Worm (Caenorhabditis elegans) whole organism, young adult: ENCODE results near the gene frpr-3.
A peak's percentile ranks its signal among the peaks of the same experiment; 100 is the strongest.

Experiments used
- B0035.1 ChIP-seq: sonication (generic microtip); optimal IDR thresholded peaks from 2 replicates; lab custom pipeline; 2016; ENCODE audit warnings: missing genetic modification characterization, mild to moderate bottlenecking, missing compliant biosample characterization, missing genotype, missing genetic modification reagents
- B0261.1 ChIP-seq: sonication (generic microtip); optimal IDR thresholded peaks from 2 replicates; lab custom pipeline; 2016; ENCODE audit warnings: mild to moderate bottlenecking, missing genetic modification characterization, moderate library complexity, missing compliant biosample characterization
- B0336.3 ChIP-seq: fragments of 200-800 bp; sonication (Bioruptor generic); IDR thresholded peaks from 2 replicates; pipeline ENCODE4 v1.3.6; 2022; ENCODE audit warnings: missing genetic modification characterization, missing compliant biosample characterization
- C17E4.6 ChIP-seq: fragments of 200-800 bp; sonication (Bioruptor generic); IDR thresholded peaks from 2 replicates; pipeline ENCODE4 v1.3.6; 2022; ENCODE audit warnings: missing genetic modification reagents, missing genetic modification characterization, missing compliant biosample characterization
- F33H1.4 ChIP-seq: fragments of 200-800 bp; sonication (Bioruptor generic); IDR thresholded peaks from 2 replicates; pipeline ENCODE4 v1.3.6; 2022; ENCODE audit warnings: missing genetic modification reagents, missing genetic modification characterization, missing compliant biosample characterization
- F37B4.10 ChIP-seq: fragments of 200-800 bp; sonication (Bioruptor generic); IDR thresholded peaks from 2 replicates; pipeline ENCODE4 v1.3.6; 2022; ENCODE audit warnings: missing genetic modification characterization, missing compliant biosample characterization
- F49E8.2 ChIP-seq: sonication (generic microtip); optimal IDR thresholded peaks from 3 replicates; lab custom pipeline; 2017; ENCODE audit warnings: missing genetic modification characterization, mild to moderate bottlenecking, missing compliant biosample characterization, antibody characterized with exemption, moderate library complexity; ENCODE audit not compliant: insufficient read depth
- K12H6.12 ChIP-seq: fragments of 200-800 bp; sonication (Bioruptor generic); optimal IDR thresholded peaks from 2 replicates; lab custom pipeline; 2018; ENCODE audit warnings: mild to moderate bottlenecking, missing genetic modification characterization, missing compliant biosample characterization
- T26A5.8 ChIP-seq: sonication (generic microtip); optimal IDR thresholded peaks from 2 replicates; lab custom pipeline; 2016; ENCODE audit warnings: missing genetic modification characterization, missing compliant biosample characterization
- Y56A3A.18 ChIP-seq: fragments of 200-800 bp; sonication (Bioruptor generic); IDR thresholded peaks from 2 replicates; pipeline ENCODE4 v1.3.6; 2022; ENCODE audit warnings: missing genetic modification reagents, missing genetic modification characterization, missing compliant biosample characterization
- Y95B8A.8 ChIP-seq: fragments of 200-800 bp; sonication (Bioruptor generic); IDR thresholded peaks from 2 replicates; pipeline ENCODE4 v1.3.6; 2022; ENCODE audit warnings: missing genetic modification reagents, missing genetic modification characterization, missing compliant biosample characterization
- ZK185.1 ChIP-seq: sonication (generic microtip); optimal IDR thresholded peaks from 2 replicates; lab custom pipeline; 2016; ENCODE audit warnings: mild to moderate bottlenecking, missing genetic modification characterization, missing compliant biosample characterization; ENCODE audit not compliant: poor library complexity, severe bottlenecking
- ama-1 ChIP-seq, 3 experiments: fragments of 150-350 bp in 1 of 3; sonication (generic microtip) in 2 of 3; optimal IDR thresholded peaks; 2 replicates each; lab custom pipeline; 2014 to 2018; ENCODE audit warnings: missing biosample characterization in 2 of 3, missing genetic modification characterization in 2 of 3, missing genetic modification reagents in 2 of 3
- atf-7 ChIP-seq: sonication (generic microtip); optimal IDR thresholded peaks from 2 replicates; lab custom pipeline; 2017; ENCODE audit warnings: mild to moderate bottlenecking, missing genetic modification characterization, missing compliant biosample characterization
- athp-1 ChIP-seq: sonication (generic microtip); optimal IDR thresholded peaks from 2 replicates; lab custom pipeline; 2017; ENCODE audit warnings: mild to moderate bottlenecking, missing genetic modification characterization, missing compliant biosample characterization
- attf-5 ChIP-seq: fragments of 200-800 bp; sonication (Bioruptor generic); optimal IDR thresholded peaks from 2 replicates; lab custom pipeline; 2018; ENCODE audit warnings: mild to moderate bottlenecking, missing genetic modification characterization, missing compliant biosample characterization
- bed-1 ChIP-seq: fragments of 200-800 bp; sonication (Bioruptor generic); IDR thresholded peaks from 2 replicates; pipeline ENCODE4 v1.3.6; 2022; ENCODE audit warnings: missing genetic modification reagents, missing genetic modification characterization, missing compliant biosample characterization
- bed-2 ChIP-seq: fragments of 200-800 bp; sonication (Bioruptor generic); IDR thresholded peaks from 2 replicates; pipeline ENCODE4 v1.3.6; 2022; ENCODE audit warnings: missing genetic modification reagents, missing genetic modification characterization, missing compliant biosample characterization
- ceh-91 ChIP-seq: fragments of 200-800 bp; sonication (Bioruptor generic); IDR thresholded peaks from 2 replicates; pipeline ENCODE4 v1.3.6; 2022; ENCODE audit warnings: missing genetic modification reagents, missing genetic modification characterization, missing compliant biosample characterization
- chd-7 ChIP-seq: sonication (generic microtip); optimal IDR thresholded peaks from 2 replicates; lab custom pipeline; 2016; ENCODE audit warnings: mild to moderate bottlenecking, missing genetic modification characterization, moderate library complexity, missing compliant biosample characterization
- dpl-1 ChIP-seq: fragments of 150-350 bp; optimal IDR thresholded peaks from 2 replicates; lab custom pipeline; 2014; ENCODE audit warnings: missing biosample characterization, missing genetic modification reagents, missing genetic modification characterization
- efl-1 ChIP-seq: fragments of 150-350 bp; optimal IDR thresholded peaks from 2 replicates; lab custom pipeline; 2014; ENCODE audit warnings: missing biosample characterization, missing genetic modification reagents, missing genetic modification characterization
- ekl-4 ChIP-seq: fragments of 200-800 bp; sonication (Bioruptor generic); IDR thresholded peaks from 2 replicates; pipeline ENCODE4 v1.3.6; 2022; ENCODE audit warnings: missing genetic modification reagents, missing genetic modification characterization, missing compliant biosample characterization
- hlh-26 ChIP-seq: fragments of 200-800 bp; sonication (Bioruptor generic); conservative IDR thresholded peaks from 2 replicates; pipeline ENCODE4 v1.3.6; 2022; ENCODE audit warnings: missing genetic modification reagents, missing genetic modification characterization, missing compliant biosample characterization
- hmg-1.2 ChIP-seq: fragments of 200-800 bp; sonication (Bioruptor generic); IDR thresholded peaks from 2 replicates; pipeline ENCODE4 v1.3.6; 2022; ENCODE audit warnings: missing genetic modification reagents, missing genetic modification characterization, missing compliant biosample characterization
- hmg-20 ChIP-seq: fragments of 200-800 bp; sonication (Bioruptor generic); IDR thresholded peaks from 2 replicates; pipeline ENCODE4 v1.3.6; 2022; ENCODE audit warnings: missing genetic modification reagents, missing genetic modification characterization, missing compliant biosample characterization
- hrde-1 ChIP-seq: sonication (generic microtip); optimal IDR thresholded peaks from 2 replicates; lab custom pipeline; 2016; ENCODE audit warnings: missing genetic modification characterization, mild to moderate bottlenecking, missing compliant biosample characterization, moderate library complexity, missing genotype, missing genetic modification reagents, borderline replicate concordance
- hsf-1 ChIP-seq: fragments of 200-800 bp; sonication (Bioruptor generic); IDR thresholded peaks from 2 replicates; pipeline ENCODE4 v1.3.6; 2022; ENCODE audit warnings: missing genetic modification reagents, missing genetic modification characterization, missing compliant biosample characterization
- lsl-1 ChIP-seq: fragments of 200-800 bp; sonication (Bioruptor generic); optimal IDR thresholded peaks from 2 replicates; lab custom pipeline; 2018; ENCODE audit warnings: mild to moderate bottlenecking, missing genetic modification characterization, moderate library complexity, missing compliant biosample characterization
- madf-3 ChIP-seq: fragments of 200-800 bp; sonication (Bioruptor generic); IDR thresholded peaks from 2 replicates; pipeline ENCODE4 v1.3.6; 2022; ENCODE audit warnings: missing genetic modification reagents, missing genetic modification characterization, missing compliant biosample characterization
- madf-6 ChIP-seq: fragments of 200-800 bp; sonication (Bioruptor generic); IDR thresholded peaks from 2 replicates; pipeline ENCODE4 v1.3.6; 2022; ENCODE audit warnings: missing genetic modification reagents, missing genetic modification characterization, missing compliant biosample characterization
- nfyb-1 ChIP-seq: fragments of 200-800 bp; sonication (Bioruptor generic); IDR thresholded peaks from 2 replicates; pipeline ENCODE4 v1.3.6; 2022; ENCODE audit warnings: missing genetic modification reagents, missing genetic modification characterization, missing compliant biosample characterization
- rcor-1 ChIP-seq: fragments of 200-800 bp; sonication (Bioruptor generic); IDR thresholded peaks from 2 replicates; pipeline ENCODE4 v1.3.6; 2022; ENCODE audit warnings: missing genetic modification reagents, missing genetic modification characterization, missing compliant biosample characterization
- repo-1 ChIP-seq: sonication (generic microtip); optimal IDR thresholded peaks from 2 replicates; lab custom pipeline; 2017; ENCODE audit warnings: mild to moderate bottlenecking, missing genetic modification characterization, missing compliant biosample characterization
- rpc-1 ChIP-seq, 2 experiments: fragments of 150-350 bp in 1 of 2; sonication (generic microtip) in 1 of 2; optimal IDR thresholded peaks; 2 replicates each; lab custom pipeline; 2014 to 2018; ENCODE audit warnings: missing biosample characterization in 1 of 2, missing genetic modification characterization in 1 of 2, missing genetic modification reagents in 1 of 2, missing genotype in 1 of 2
- snpc-1.3 ChIP-seq: sonication (generic microtip); optimal IDR thresholded peaks from 2 replicates; lab custom pipeline; 2017; ENCODE audit warnings: missing genetic modification characterization, mild to moderate bottlenecking, missing compliant biosample characterization, antibody characterized with exemption, moderate library complexity, missing genotype, missing genetic modification reagents; ENCODE audit not compliant: insufficient read depth
- snpc-3.4 ChIP-seq: sonication (generic microtip); optimal IDR thresholded peaks from 2 replicates; lab custom pipeline; 2017; ENCODE audit warnings: missing genetic modification characterization, mild to moderate bottlenecking, missing compliant biosample characterization, antibody characterized with exemption, moderate library complexity, missing genotype, missing genetic modification reagents
- snpc-4 ChIP-seq, 5 experiments: fragments of 150-350 bp in 1 of 5; sonication (generic microtip) in 4 of 5; optimal IDR thresholded peaks; 2 replicates each; lab custom pipeline; 2014 to 2018; ENCODE audit warnings: missing genetic modification characterization in 5 of 5, missing biosample characterization in 3 of 5, antibody characterized with exemption in 2 of 5, mild to moderate bottlenecking in 2 of 5, missing compliant biosample characterization in 2 of 5, missing genotype in 2 of 5, moderate library complexity in 2 of 5, missing genetic modification reagents in 1 of 5
- tbp1 ChIP-seq: fragments of 200-800 bp; sonication (Bioruptor generic); optimal IDR thresholded peaks from 2 replicates; lab custom pipeline; 2018; ENCODE audit warnings: mild to moderate bottlenecking, missing genetic modification characterization, missing compliant biosample characterization
- tbx-9 ChIP-seq: sonication (generic microtip); optimal IDR thresholded peaks from 2 replicates; lab custom pipeline; 2016; ENCODE audit warnings: borderline replicate concordance, missing genetic modification characterization, inconsistent platforms, missing compliant biosample characterization
- unc-130 ChIP-seq: sonication (generic microtip); optimal IDR thresholded peaks from 2 replicates; lab custom pipeline; 2016; ENCODE audit warnings: missing genetic modification reagents, missing genetic modification characterization, missing compliant biosample characterization
- ztf-18 ChIP-seq: sonication (generic microtip); optimal IDR thresholded peaks from 2 replicates; lab custom pipeline; 2016; ENCODE audit warnings: missing genotype, mild to moderate bottlenecking, missing genetic modification characterization, missing compliant biosample characterization
- ztf-26 ChIP-seq: sonication (generic microtip); optimal IDR thresholded peaks from 2 replicates; lab custom pipeline; 2017; ENCODE audit warnings: missing genetic modification characterization, missing compliant biosample characterization
- ztf-6 ChIP-seq: fragments of 200-800 bp; sonication (Bioruptor generic); IDR thresholded peaks from 2 replicates; pipeline ENCODE4 v1.3.6; 2022; ENCODE audit warnings: missing genetic modification reagents, missing genetic modification characterization, missing compliant biosample characterization

The frpr-3 gene

DNA sequence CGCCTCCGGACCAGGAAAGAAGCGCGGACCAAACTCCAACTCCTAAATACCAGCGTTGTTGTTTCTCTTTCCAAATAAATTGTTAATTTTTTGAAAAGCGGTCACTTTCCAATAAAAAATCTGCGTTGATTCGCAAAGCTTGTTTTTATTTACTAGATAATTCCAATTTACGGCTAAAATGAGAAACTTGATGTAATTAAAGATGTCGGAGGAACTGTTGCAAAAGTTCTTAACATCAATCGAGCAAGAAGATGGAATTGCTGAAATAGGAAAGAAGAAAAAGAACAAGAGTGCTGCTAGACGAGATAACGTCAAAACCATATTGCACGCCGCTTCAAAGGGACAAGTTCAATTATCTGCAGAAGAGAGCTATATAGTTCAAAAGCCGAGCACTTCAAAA lies 6.0 kb downstream of the frpr-3 start, which contains the start of gene C26F1.3:
TSS of gene C26F1.3 (plus strand) at position 203 of the 400 bp plus-strand sequence.
- TF ChIP-seq dpl-1 (GFP tag; lab: Kevin White, UChicago) (no peak), rcor-1 (GFP tag; lab: Robert Waterston, UW) (peak; percentile 44; the same call in 1 of the 2 replicates), C17E4.6 (peak; percentile 55; the same call in 1 of the 2 replicates), madf-6 (GFP tag; lab: Robert Waterston, UW) (peak; percentile 54), tbp1 (GFP tag; lab: Kevin White, UChicago) (peak; percentile 20), efl-1 (GFP tag; lab: Kevin White, UChicago) (no peak), snpc-3.4 (peak; percentile 27), lsl-1 (GFP tag; lab: Kevin White, UChicago) (no peak), hsf-1 (GFP tag; lab: Robert Waterston, UW) (peak; percentile 81), athp-1 (peak; percentile 22), ztf-6 (GFP tag; lab: Robert Waterston, UW) (no peak), B0261.1 (no peak), ZK185.1 (tag; lab: Kevin White, UChicago) (no peak), repo-1 (peak; percentile 51), hrde-1 (tag; lab: Kevin White, UChicago) (peak; percentile 71), hmg-1.2 (0 out of 2 replicates have a peak, but pooled peaks have one; percentile 6), B0035.1 (tag; lab: Kevin White, UChicago) (no peak), hmg-20 (no peak), snpc-1.3 (tag; lab: Kevin White, UChicago) (peak; percentile 0), Y95B8A.8 (GFP tag; lab: Robert Waterston, UW) (no peak), nfyb-1 (GFP tag; lab: Robert Waterston, UW) (0 out of 2 replicates have a peak, but pooled peaks have one; percentile 47), F49E8.2 (tag; lab: Kevin White, UChicago) (peak; percentile 19), hlh-26 (GFP tag; lab: Robert Waterston, UW) (no peak), rpc-1 (optimal IDR thresholded peaks at IDR 0.05; lab: Kevin White, UChicago) (no peak), rpc-1 (tag; optimal IDR thresholded peaks at IDR 0.05; lab: Kevin White, UChicago) (no peak), ama-1 (optimal IDR thresholded peaks at IDR 0.05; lab: Kevin White, UChicago) (no peak), ama-1 (GFP tag; optimal IDR thresholded peaks at IDR 0.05; lab: Kevin White, UChicago) (peak in 1 of 2 experiments; percentile 53), B0336.3 (GFP tag; lab: Robert Waterston, UW) (peak; percentile 81), T26A5.8 (tag; lab: Kevin White, UChicago) (no peak), bed-1 (GFP tag; lab: Robert Waterston, UW) (no peak), bed-2 (GFP tag; lab: Robert Waterston, UW) (no peak), Y56A3A.18 (GFP tag; lab: Robert Waterston, UW) (0 out of 2 replicates have a peak, but pooled peaks have one; percentile 15), madf-3 (GFP tag; lab: Robert Waterston, UW) (peak; percentile 85; the same call in 1 of the 2 replicates), K12H6.12 (tag; lab: Kevin White, UChicago) (no peak), ztf-26 (tag; lab: Kevin White, UChicago) (no peak)
- TF ChIP-seq, all 124 proteins: peak for 17

DNA sequence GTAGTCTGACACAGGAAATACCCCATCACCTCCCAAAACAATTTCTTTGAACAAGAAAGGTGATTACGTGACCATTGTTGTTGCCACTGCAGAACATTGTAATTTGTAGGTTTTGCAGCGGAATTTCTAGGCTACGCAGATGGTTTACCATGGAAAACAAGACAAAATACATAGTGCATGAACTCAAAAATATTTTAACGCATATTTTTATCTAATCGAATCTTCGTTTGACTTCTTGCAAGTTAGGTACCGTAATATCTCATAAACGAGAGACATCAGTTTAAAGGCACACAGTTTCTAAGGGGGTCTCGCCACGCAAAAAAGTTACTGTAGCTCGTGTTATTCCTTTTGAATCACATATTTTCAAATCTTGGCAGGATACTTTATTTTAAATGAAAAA lies 7.9 kb downstream of the frpr-3 start:
- TF ChIP-seq C17E4.6 = peak; percentile 29; the same call in 1 of the 2 replicates
- TF ChIP-seq F37B4.10 (GFP tag; lab: Robert Waterston, UW) = no peak
- peak; percentile 52; the same call in 1 of the 2 replicates for TF ChIP-seq B0336.3 (GFP tag; lab: Robert Waterston, UW)
- TF ChIP-seq tbx-9 = no peak
- TF ChIP-seq snpc-4 (GFP tag; optimal IDR thresholded peaks at IDR 0.05; lab: Kevin White, UChicago) = no peak
- TF ChIP-seq snpc-4 (tag; optimal IDR thresholded peaks at IDR 0.05; lab: Kevin White, UChicago) = peak in 1 of 4 experiments; percentile 23
- peak; percentile 75 for TF ChIP-seq hrde-1 (tag; lab: Kevin White, UChicago)
- TF ChIP-seq F49E8.2 (tag; lab: Kevin White, UChicago) = peak; percentile 38
- TF ChIP-seq unc-130 = peak; percentile 15
- peak; percentile 26; the same call in 1 of the 2 replicates for TF ChIP-seq madf-6 (GFP tag; lab: Robert Waterston, UW)
- TF ChIP-seq ceh-91 (GFP tag; lab: Robert Waterston, UW) = peak; percentile 27; the same call in 1 of the 2 replicates
- TF ChIP-seq chd-7 (tag; lab: Kevin White, UChicago) = peak; percentile 15
- no peak for TF ChIP-seq F33H1.4 (GFP tag; lab: Robert Waterston, UW)
- no peak for TF ChIP-seq B0035.1 (tag; lab: Kevin White, UChicago)
- TF ChIP-seq atf-7 = peak; percentile 18
- peak; percentile 44; the same call in 1 of the 2 replicates for TF ChIP-seq ekl-4 (GFP tag; lab: Robert Waterston, UW)
- TF ChIP-seq ztf-18 (tag; lab: Kevin White, UChicago) = no peak
- TF ChIP-seq hsf-1 (GFP tag; lab: Robert Waterston, UW) = peak; percentile 61; the same call in 1 of the 2 replicates
- TF ChIP-seq attf-5 (GFP tag; lab: Kevin White, UChicago) = no peak
